Worm (Caenorhabditis elegans) whole organism, midembryonic: ENCODE data around the gene C27D8.3.

Experiments used
- flt-1 ChIP-seq: fragments of 200-800 bp; sonication (Bioruptor generic); IDR thresholded peaks from 2 replicates; pipeline ENCODE4 v1.3.6; 2022; ENCODE audit warnings: missing genetic modification characterization, missing compliant biosample characterization
- ref-1 ChIP-seq: fragments of 200-800 bp; sonication (Bioruptor generic); conservative IDR thresholded peaks from 2 replicates; pipeline ENCODE4 v1.3.6; 2022; ENCODE audit warnings: missing genetic modification reagents, missing genetic modification characterization, missing compliant biosample characterization
- tab-1 ChIP-seq: fragments of 200-800 bp; sonication (Bioruptor generic); IDR thresholded peaks from 2 replicates; pipeline ENCODE4 v1.3.6; 2022; ENCODE audit warnings: missing genetic modification characterization, missing compliant biosample characterization

DNA sequence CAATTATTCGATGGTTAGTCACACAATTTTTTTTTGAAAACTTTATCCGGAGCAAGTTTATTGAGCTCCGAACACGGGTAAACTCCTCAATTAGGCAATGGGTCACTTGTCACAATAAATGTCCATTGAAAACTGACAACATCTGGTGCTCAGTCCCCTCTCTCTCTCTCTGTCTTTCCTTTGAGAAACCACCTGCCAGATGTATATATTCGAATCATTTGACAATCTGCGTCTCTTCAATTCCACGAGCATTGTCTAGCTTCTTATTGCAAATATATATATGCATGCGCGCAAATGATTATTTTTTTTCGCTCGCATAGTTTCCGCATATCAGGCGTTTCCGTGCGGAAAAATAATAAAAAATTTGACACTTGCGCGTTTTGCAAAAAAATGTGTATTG lies 25.7 kb downstream of the C27D8.3 start:
- TF ChIP-seq tab-1 (GFP tag; lab: Robert Waterston, UW) (no peak), flt-1 (GFP tag; lab: Robert Waterston, UW) (no peak), ref-1 (GFP tag; lab: Robert Waterston, UW) (no peak)
